Fruit fly (Drosophila melanogaster): Measurements from ENCODE around the gene aqz.

The aqz gene

DNA sequence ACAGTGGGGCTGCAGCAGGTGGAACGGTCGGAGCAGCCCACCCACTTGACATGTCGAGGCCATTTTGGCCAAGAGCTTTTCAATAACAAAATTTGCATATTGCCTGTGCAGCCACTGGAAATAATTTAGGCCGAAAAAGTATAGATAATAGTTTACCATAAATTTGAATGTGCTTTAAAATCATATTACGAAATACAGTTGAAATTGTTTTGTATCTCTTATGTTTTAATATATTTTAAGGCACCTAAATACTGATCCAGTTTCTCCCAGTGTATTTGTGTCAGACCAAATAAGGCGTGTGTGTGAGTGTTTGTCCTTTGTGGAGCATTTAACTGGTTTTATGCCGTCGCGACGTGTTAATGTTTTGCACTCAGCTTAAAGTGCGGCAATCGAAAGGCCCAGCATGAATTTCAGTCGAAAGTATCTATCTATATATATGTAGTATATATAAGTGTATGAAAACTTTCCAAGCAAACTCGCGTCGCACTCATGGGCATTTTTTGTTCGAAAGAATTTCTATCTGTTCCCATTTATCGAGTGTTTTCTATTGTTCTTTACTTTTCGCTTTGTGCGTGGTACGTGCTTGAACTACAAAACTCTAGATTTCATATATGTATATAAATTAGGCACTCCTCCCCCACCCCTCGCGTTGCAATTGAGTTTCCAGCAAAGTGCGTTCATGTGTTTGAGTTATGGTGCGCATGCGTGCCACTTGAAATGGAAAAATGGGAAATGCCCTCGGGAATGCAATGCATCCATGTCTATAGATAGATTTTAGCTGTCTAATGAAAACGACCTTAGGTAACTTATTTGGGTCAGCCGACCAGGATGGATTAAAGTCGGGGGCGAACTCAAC, 29.1 kb upstream of the aqz start:
- no peak for TF ChIP-seq noc (tag; optimal IDR thresholded peaks at IDR 0.05)

DNA sequence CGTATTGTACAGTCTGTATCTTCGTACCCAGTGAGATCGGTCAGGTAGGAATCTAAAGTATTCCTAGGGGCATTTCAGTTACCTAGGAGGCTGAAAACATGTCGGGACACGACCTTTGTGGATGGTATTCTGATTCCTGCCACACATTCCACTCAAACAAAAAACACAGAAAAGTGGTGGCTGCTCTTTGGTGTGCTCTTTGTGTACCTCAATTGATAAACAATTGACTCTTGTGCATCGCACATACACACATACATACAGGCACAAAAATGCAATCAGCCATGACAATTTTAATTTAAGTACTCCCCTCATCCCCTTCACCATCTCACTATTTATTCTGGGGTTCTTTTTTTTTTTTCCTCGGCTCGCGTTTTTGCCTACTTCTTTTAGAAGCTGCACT, 27.7 kb upstream of the aqz start:
- no peak for TF ChIP-seq noc (tag; optimal IDR thresholded peaks at IDR 0.05)

DNA sequence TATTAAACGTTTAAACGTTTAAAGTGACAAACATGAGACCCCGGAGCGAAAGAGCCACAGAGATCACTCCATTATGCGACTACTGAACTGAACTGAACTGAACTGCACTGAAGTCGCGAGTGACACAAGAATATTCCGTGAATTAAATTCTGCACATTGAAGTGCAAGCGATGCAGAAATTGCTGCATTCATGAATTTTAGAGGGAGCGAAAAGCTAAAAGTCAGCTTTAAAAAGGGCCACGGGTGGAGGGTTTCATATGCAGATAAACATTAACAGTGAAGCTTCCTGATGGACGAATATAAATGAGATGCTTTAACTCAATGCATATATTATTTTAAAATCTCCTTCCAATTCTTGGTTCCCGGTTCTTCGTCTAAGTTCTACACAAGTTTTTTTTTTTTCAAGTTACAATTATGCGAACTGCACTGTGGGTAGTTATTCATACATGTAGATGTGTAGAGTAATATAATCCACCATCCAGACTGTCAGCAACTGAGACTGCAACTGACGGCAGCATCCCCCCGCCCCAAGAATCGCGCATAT, 26.7 kb upstream of the aqz start:
- no peak for TF ChIP-seq noc (tag; optimal IDR thresholded peaks at IDR 0.05)

DNA sequence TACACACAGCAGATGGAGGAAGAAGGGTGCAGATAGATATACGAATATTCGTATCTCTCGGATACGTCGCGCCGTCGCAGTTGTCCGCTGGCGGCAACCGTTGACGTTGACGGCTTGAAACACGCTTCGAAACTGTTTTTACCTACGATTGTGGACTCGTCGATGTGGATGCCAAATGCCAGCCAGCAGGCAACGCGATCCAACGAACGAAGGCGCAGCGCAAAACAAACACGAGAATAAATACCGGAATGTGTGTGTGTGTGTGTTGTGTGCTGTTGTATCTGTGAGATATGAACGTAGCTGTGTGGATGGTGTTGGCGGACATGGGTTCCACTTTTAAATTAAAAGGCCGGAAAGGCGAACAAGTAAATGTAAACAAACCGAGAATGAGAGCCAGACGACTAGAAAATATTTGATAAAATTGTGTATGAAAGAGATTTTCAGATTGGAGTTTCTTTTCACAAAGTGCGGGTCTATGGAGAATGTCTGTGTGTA, 25.7 kb upstream of the aqz start:
- TF ChIP-seq noc (tag; optimal IDR thresholded peaks at IDR 0.05), result peak; percentile 42

DNA sequence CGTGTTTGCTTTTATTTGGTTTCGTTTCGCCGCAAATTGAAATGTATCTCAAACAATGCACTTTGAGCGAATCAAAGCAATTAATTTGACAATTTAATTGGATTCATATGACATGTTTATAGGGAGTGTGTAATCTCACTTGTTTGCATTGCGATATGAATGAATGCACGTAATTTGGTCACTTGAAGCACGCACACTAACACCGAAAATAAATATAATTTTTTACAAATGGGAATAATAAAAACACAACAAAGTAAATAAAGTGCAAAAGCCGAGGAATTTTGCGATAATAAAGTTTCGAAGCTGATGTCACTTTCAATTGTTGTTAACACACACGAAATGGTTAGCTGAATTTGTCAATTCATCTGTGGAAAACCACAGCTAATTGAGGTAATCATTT, 24.5 kb upstream of the aqz start:
- no peak for TF ChIP-seq noc (tag; optimal IDR thresholded peaks at IDR 0.05)

DNA sequence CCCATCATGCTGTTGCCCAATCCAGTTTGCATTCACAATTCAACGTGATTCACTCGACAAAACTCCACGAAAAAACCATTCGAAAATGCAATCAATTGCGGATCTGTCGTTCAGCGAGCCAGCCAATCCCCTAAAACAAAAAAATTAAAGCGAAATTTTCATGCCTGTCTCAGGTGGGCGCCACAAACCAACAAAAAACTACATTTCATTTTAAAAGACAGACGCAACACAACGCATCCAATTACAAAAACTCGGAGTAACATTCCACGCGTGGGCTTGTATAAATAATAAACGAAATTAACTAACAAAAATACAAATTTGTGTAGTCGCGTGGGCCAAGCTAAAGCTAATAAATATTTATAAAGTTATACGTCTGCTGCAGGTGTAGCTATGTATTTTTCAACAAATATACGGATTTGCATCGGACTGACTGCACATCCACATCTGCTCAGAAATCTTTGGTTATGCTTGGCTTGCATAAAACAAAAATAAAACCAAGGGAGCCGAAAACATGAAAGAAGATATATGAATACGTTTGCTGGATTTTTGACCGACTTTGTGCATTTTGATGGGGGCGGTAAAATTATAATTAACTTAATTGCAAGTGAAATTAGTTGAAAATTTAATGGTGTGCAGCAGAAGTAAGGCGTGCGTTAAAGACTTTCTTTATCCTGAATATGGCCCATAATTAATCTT, 23.6 kb upstream of the aqz start:
- TF ChIP-seq noc (tag; optimal IDR thresholded peaks at IDR 0.05), result no peak

DNA sequence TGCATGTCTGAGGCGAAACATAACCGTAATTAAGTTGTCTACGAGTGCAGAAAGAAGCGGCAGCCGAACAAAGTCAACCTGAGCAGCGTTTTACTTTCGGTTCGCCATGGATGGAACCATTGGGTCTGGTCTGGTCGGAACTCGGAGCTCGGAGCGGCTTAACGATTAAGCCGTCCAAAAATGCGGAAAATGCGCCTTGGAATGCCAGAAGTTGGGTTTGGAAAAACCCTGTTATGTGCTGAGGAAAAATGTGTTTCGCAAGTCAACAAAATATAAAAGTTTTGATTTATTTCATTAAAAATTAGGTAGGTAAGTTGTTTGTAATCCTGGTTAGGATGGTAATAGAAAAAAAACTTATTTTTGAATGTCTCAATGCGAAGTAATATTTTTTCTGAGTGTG, 21.1 kb upstream of the aqz start:
- TF ChIP-seq noc (tag; optimal IDR thresholded peaks at IDR 0.05), result no peak

DNA sequence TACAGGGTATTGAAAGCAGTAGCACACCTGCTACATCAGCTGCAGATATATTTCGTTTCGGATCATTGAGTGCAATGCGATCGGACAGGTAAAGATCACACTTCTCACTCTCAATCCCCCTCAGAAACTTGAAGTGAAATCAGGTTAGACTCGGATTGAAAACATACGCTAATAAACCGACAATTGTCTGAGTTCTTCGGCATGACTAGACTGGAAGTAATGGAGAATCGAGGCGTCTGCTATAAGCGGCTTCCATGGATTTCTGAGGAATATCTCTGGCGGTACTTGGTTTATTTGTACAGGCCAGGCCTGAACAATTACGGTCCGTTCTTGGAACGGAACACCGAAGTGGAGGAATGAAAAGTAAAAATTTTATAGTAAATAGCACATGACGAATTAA, 20.6 kb upstream of the aqz start:
- TF ChIP-seq noc (tag; optimal IDR thresholded peaks at IDR 0.05), result no peak

DNA sequence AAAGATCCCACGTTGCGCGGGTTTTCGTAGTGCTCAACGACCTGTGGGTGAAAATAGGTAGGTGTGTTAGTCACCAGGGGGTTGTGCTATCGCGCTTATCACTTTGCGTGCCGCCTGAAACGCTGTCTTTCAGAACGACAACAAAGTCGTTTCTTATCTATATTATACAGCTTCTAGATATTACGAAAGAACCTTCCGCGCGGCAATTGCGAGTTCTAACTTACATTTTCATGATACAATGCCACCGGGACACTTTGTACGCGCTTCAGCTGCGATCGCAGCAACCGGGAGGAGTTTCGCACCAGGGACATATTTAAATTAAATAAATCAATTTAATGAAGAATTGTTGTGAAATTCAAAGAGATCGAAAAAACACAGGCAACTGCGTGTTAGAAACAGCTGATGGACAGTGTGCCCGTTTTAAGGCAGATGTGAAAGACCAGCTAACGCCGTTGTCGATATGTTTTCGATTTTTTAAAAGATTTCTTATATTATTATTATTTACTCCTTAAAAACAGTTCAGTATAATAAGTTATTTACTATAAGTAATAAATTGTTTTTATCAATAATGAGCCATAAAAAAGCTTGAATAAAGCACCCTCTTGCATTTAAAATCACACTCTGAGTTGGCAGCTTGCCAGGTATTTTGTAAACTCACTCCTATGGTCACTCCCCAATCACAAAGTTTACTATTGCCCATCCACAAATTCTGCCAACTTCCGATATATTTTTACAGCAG, 3.4 kb upstream of the aqz start, which contains the start of the genes IscU and CG8379:
IscU (minus strand) TSS at position 417 of the 739 bp plus-strand sequence.
CG8379 (plus strand) TSS at position 651 of the 739 bp plus-strand sequence.
- no peak for TF ChIP-seq noc (tag; optimal IDR thresholded peaks at IDR 0.05)

DNA sequence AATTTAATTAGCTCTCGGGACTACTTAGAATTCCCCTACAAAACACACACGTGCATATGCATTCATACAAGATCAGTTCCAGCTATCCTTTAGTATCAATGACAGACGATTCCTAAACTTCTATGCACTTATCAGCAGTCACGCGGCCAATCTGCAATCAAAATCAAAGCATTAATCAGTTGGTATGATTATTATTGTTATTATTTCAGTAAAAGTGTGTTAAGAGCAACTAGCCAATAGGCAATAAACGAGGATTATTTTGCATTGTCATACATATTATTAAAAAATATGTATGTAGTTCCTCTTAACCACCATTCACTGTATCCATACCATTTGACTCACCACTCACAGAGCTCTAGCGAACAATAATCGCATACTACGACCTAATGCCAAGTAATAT, 2.4 kb upstream of the aqz start:
- TF ChIP-seq noc (tag; optimal IDR thresholded peaks at IDR 0.05), result no peak

DNA sequence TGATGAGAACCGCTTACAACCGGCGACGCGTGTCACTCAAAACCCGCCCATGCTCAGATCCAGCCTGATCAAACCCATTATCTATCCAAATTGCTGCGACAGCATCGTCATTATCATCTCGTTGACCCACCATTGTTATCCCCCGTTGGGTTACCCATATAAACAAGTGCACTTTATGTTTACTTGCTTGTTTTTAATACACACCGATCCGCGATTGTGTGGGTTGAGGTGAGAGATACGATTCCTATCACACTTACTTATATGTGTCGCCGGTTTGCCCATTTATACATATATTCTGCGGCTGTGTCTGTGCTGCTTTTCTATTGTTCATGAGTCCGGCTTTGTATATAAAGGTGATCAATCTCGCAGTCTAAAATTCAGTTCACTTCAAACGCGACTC, 1.1 kb upstream of the aqz start, which contains the start of gene CG8369:
CG8369 (plus strand) TSS at position 386 of the 400 bp plus-strand sequence.
- TF ChIP-seq noc (tag; optimal IDR thresholded peaks at IDR 0.05), result peak; percentile 52

DNA sequence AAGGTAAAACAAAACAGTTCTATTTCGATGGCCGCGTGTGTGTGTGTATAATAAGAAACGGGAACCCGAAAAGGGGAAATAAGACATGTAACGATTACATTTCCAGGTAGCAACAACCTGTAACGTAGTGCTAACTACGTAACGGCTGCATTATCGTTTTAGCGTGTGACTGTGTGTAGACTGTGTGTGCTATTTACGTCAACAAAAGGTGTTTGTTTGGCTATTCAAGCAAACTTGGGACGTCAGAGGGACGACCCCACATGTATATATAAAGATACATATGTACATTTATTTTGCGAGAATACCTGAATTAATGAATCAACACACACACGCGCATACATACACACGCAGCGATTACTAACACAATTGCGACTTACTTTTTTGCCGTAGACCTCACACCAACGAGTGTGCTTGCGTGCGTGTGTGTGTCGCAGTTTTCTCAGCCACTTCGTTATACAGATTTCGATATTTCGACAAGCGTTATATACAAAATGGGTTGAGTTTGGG, 878 bp downstream of the aqz start:
- TF ChIP-seq noc (tag; optimal IDR thresholded peaks at IDR 0.05), result peak; percentile 22

DNA sequence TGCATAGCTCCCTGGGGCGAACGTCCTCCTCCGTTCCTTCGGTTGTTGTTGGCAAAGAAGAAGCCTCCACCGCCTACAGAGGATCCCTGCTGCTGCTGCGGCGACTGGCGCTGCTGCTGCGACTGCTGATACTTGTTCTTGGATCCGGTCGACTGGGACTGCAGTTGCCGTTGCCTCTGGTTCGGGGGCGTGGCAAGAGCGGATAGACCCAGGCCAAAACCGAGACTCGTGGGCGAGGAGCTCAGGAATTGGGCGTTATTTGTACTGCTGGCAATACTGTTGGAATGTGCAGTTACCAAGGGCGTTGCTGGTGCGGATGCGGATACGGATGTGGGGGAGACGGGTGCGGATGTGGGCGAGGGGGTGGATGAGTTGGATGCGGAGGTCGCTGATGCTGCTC, 2.2 kb downstream of the aqz start:
- no peak for TF ChIP-seq noc (tag; optimal IDR thresholded peaks at IDR 0.05)

DNA sequence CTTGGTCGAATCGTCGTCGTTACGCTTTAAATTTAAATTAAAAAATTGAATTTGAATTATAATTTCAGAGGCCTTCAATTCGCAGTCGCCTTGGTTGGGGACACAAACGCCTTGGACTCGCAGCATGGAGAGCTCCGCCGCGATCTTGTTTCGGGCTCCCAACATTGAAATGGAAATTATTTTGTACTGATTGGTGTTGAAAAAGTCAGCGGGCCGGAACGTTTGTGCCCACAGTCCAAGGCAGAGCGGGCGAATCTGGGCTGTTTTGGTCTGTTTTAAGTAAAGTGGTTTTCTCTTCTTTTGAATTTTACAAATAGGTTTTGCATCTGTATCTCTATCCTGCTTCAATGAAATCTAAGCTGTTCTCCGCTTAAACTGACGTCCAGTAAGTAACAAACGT, 5.4 kb downstream of the aqz start:
- no peak for TF ChIP-seq noc (tag; optimal IDR thresholded peaks at IDR 0.05)

DNA sequence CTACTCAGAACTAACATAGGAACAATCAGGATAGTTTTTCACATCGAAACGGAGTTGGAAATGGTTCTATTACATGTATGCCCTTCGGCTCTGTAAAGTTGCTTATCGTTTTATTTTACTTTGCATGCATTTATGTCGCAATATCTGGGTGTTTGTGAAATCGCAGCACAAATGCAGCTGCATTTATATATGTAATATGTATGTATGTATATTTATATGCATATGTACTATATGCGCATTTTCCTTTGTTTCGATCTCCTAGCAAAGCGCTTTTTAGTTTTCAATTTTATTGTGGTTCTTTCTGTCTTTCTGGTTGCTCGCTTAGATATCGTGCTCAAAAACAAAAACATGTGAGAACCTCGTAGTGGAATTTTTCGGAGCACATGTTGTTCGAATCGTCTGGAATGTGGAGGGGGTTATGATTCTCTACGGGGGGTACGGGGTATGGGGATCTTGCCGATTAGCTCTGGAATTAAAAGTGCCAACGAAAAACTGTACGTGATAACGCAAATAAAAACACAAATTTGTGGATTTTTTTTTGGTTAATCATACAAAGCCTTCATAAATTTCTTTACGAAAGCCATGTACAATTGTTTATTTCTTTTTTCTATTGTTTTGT, 6.3 kb downstream of the aqz start:
- TF ChIP-seq noc (tag; optimal IDR thresholded peaks at IDR 0.05), result peak; percentile 47

Data from whole organism, larva.